Worm (Caenorhabditis elegans) whole organism, L3 larva: Measurements from ENCODE around the gene Y42A5A.3.

ENCODE experiments used
- R02D3.7 ChIP-seq: fragments of 150-350 bp; optimal IDR thresholded peaks from 2 replicates; lab custom pipeline; 2014; ENCODE audit warnings: missing biosample characterization, missing genetic modification characterization
- ZK546.5 ChIP-seq: sonication (generic microtip); optimal IDR thresholded peaks from 2 replicates; lab custom pipeline; 2017; ENCODE audit warnings: missing biosample characterization, missing genetic modification characterization
- ama-1 ChIP-seq: fragments of 150-350 bp; optimal IDR thresholded peaks from 2 replicates; lab custom pipeline; 2018
- ceh-16 ChIP-seq: sonication (generic microtip); optimal IDR thresholded peaks from 2 replicates; lab custom pipeline; 2017; ENCODE audit warnings: missing biosample characterization, missing genetic modification characterization
- ceh-28 ChIP-seq: fragments of 150-350 bp; optimal IDR thresholded peaks from 2 replicates; lab custom pipeline; 2014; ENCODE audit warnings: missing biosample characterization, missing genetic modification reagents, missing genetic modification characterization
- ceh-82 ChIP-seq: fragments of 150-350 bp; optimal IDR thresholded peaks from 2 replicates; lab custom pipeline; 2014; ENCODE audit warnings: missing biosample characterization, missing genetic modification characterization
- ceh-9 ChIP-seq: sonication (generic microtip); optimal IDR thresholded peaks from 2 replicates; lab custom pipeline; 2018; ENCODE audit warnings: missing biosample characterization, missing genetic modification characterization
- daf-12 ChIP-seq: fragments of 150-350 bp; optimal IDR thresholded peaks from 2 replicates; lab custom pipeline; 2014; ENCODE audit warnings: missing biosample characterization, missing genetic modification reagents, missing genetic modification characterization
- egl-5 ChIP-seq: fragments of 150-350 bp; optimal IDR thresholded peaks from 2 replicates; lab custom pipeline; 2017; ENCODE audit warnings: missing biosample characterization, missing genetic modification reagents, missing genetic modification characterization, inconsistent platforms
- elt-1 ChIP-seq: fragments of 150-350 bp; optimal IDR thresholded peaks from 2 replicates; lab custom pipeline; 2014; ENCODE audit warnings: missing biosample characterization, missing genetic modification characterization
- elt-2 ChIP-seq: sonication (generic microtip); optimal IDR thresholded peaks from 2 replicates; lab custom pipeline; 2016; ENCODE audit warnings: missing genetic modification reagents, mild to moderate bottlenecking, missing genetic modification characterization, missing compliant biosample characterization
- elt-3 ChIP-seq, 3 experiments: fragments of 150-350 bp in 1 of 3; sonication (generic microtip) in 2 of 3; optimal IDR thresholded peaks; 2 replicates in 2 of 3; 4 replicates in 1 of 3; lab custom pipeline; 2014 to 2017; ENCODE audit warnings: missing biosample characterization in 3 of 3, missing genetic modification characterization in 3 of 3
- fkh-10 ChIP-seq: sonication (generic microtip); optimal IDR thresholded peaks from 2 replicates; lab custom pipeline; 2017; ENCODE audit warnings: missing biosample characterization, missing genetic modification reagents, missing genetic modification characterization
- fkh-2 ChIP-seq: fragments of 150-350 bp; optimal IDR thresholded peaks from 2 replicates; lab custom pipeline; 2014; ENCODE audit warnings: missing biosample characterization, missing genetic modification reagents, missing genetic modification characterization
- fos-1 ChIP-seq: fragments of 150-350 bp; optimal IDR thresholded peaks from 2 replicates; lab custom pipeline; 2014; ENCODE audit warnings: missing biosample characterization, missing genetic modification characterization
- hmg-11 ChIP-seq: sonication (generic microtip); optimal IDR thresholded peaks from 2 replicates; lab custom pipeline; 2016; ENCODE audit warnings: missing genetic modification characterization, missing compliant biosample characterization
- jun-1 ChIP-seq: fragments of 150-350 bp; optimal IDR thresholded peaks from 2 replicates; lab custom pipeline; 2014; ENCODE audit warnings: missing biosample characterization, missing genetic modification reagents, missing genetic modification characterization
- lin-15B ChIP-seq: fragments of 150-350 bp; optimal IDR thresholded peaks from 2 replicates; lab custom pipeline; 2014; ENCODE audit warnings: missing biosample characterization, missing genetic modification characterization
- lin-39 ChIP-seq: fragments of 150-350 bp; optimal IDR thresholded peaks from 2 replicates; lab custom pipeline; 2018; ENCODE audit warnings: missing biosample characterization, missing genetic modification reagents, missing genetic modification characterization
- lsy-12 ChIP-seq: sonication (generic microtip); optimal IDR thresholded peaks from 2 replicates; lab custom pipeline; 2016; ENCODE audit warnings: mild to moderate bottlenecking, missing genetic modification characterization, missing compliant biosample characterization
- mml-1 ChIP-seq: fragments of 150-350 bp; sonication (generic microtip); optimal IDR thresholded peaks from 3 replicates; lab custom pipeline; 2014; ENCODE audit warnings: missing biosample characterization, missing genetic modification characterization
- nfya-1 ChIP-seq: sonication (generic microtip); optimal IDR thresholded peaks from 2 replicates; lab custom pipeline; 2017; ENCODE audit warnings: missing genetic modification characterization, mild to moderate bottlenecking, missing compliant biosample characterization, antibody characterized with exemption, moderate library complexity; ENCODE audit not compliant: insufficient read depth
- nhr-23 ChIP-seq: fragments of 150-350 bp; optimal IDR thresholded peaks from 2 replicates; lab custom pipeline; 2014; ENCODE audit warnings: missing biosample characterization, missing genetic modification reagents, missing genetic modification characterization
- nhr-237 ChIP-seq: fragments of 150-350 bp; optimal IDR thresholded peaks from 2 replicates; lab custom pipeline; 2014; ENCODE audit warnings: missing biosample characterization, missing genetic modification characterization
- nhr-25 ChIP-seq: sonication (generic microtip); optimal IDR thresholded peaks from 2 replicates; lab custom pipeline; 2017; ENCODE audit warnings: missing biosample characterization, missing genetic modification characterization
- nhr-28 ChIP-seq: fragments of 150-350 bp; optimal IDR thresholded peaks from 2 replicates; lab custom pipeline; 2014; ENCODE audit warnings: missing biosample characterization, missing genetic modification characterization
- nhr-43 ChIP-seq: sonication (generic microtip); optimal IDR thresholded peaks from 2 replicates; lab custom pipeline; 2016; ENCODE audit warnings: mild to moderate bottlenecking, missing genetic modification characterization, missing compliant biosample characterization; ENCODE audit not compliant: poor library complexity, severe bottlenecking
- nhr-76 ChIP-seq: fragments of 150-350 bp; sonication (generic microtip); optimal IDR thresholded peaks from 5 replicates; lab custom pipeline; 2014; ENCODE audit warnings: missing biosample characterization, missing genetic modification characterization
- nhr-77 ChIP-seq: fragments of 150-350 bp; optimal IDR thresholded peaks from 2 replicates; lab custom pipeline; 2014; ENCODE audit warnings: missing biosample characterization, missing genetic modification characterization
- pha-4 ChIP-seq: fragments of 150-350 bp; optimal IDR thresholded peaks from 2 replicates; lab custom pipeline; 2014; ENCODE audit warnings: missing biosample characterization, missing genetic modification reagents, missing genetic modification characterization
- skn-1 ChIP-seq: fragments of 150-350 bp; optimal IDR thresholded peaks from 2 replicates; lab custom pipeline; 2014; ENCODE audit warnings: missing biosample characterization, missing genetic modification characterization
- snpc-4 ChIP-seq: fragments of 150-350 bp; optimal IDR thresholded peaks from 2 replicates; lab custom pipeline; 2014; ENCODE audit warnings: missing biosample characterization, missing genetic modification characterization
- tbx-2 ChIP-seq: sonication (generic microtip); optimal IDR thresholded peaks from 2 replicates; lab custom pipeline; 2016; ENCODE audit warnings: mild to moderate bottlenecking, missing genetic modification characterization, missing compliant biosample characterization
- unc-39 ChIP-seq: sonication (generic microtip); optimal IDR thresholded peaks from 4 replicates; lab custom pipeline; 2017; ENCODE audit warnings: missing biosample characterization, missing genetic modification characterization
- unc-62 ChIP-seq: fragments of 150-350 bp; sonication (generic microtip); optimal IDR thresholded peaks from 4 replicates; lab custom pipeline; 2014; ENCODE audit warnings: missing biosample characterization, missing genetic modification reagents, missing genetic modification characterization
- zag-1 ChIP-seq: fragments of 150-350 bp; optimal IDR thresholded peaks from 2 replicates; lab custom pipeline; 2014; ENCODE audit warnings: missing biosample characterization, missing genetic modification characterization

Gene Y42A5A.3

DNA sequence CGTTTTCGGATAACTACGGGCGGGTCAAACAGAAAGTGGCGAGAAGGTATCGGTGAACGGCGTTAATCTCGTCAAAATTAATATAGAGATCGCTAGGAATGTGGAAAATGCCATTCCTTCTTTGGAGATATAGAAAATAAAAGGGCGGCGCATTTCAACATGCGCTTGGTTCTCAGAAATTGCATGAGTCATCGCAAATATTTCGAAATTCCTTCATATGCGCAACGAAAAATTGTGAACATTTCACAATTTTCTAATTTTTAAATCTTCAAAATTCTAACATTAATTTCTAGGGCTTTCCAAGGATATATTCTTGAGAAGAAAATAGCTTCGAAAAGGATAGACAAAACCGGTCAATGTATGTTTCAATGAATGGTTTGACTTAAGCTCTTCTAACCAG is 16.9 kb downstream of the Y42A5A.3 start:
- no peak for TF ChIP-seq ceh-16
- no peak for TF ChIP-seq unc-62
- no peak for TF ChIP-seq mml-1 (tag; lab: Kevin White, UChicago)
- TF ChIP-seq hmg-11 (tag; lab: Kevin White, UChicago): no peak
- no peak for TF ChIP-seq jun-1 (tag; lab: Kevin White, UChicago)
- no peak for TF ChIP-seq nhr-76 (tag; lab: Kevin White, UChicago)
- no peak for TF ChIP-seq fos-1 (tag; lab: Kevin White, UChicago)
- no peak for TF ChIP-seq pha-4 (tag; lab: Kevin White, UChicago)

DNA sequence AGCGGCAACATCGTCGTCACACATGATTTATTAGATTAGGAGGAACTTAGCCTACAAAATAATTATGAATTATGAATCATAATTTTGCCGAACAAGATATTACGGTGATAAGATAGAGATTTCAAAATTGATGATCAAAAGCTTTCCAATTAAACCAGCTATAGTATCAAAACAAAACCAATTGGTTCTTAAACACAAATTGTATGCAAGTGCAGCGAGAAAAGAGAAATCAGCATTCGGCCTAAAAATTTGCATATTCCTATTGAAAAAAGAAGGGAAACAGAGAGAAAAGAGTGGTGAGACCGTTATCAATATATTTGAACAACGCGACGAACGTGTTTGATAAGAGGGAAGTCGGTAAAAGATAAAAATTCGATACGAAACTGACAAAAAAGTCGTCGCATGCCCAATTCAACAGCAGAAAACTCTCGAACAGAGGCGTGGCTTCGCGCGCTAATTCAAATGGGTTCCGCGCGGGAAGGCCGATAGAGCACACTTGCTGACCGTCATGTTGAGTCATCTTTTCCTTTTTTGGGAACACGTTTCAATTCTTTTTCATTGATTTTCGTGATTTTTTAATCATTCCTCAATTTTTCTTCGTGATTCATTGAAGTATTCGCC is 17.6 kb downstream of the Y42A5A.3 start, which contains the start of gene act-2:
Gene act-2, minus strand, starts transcription at position 51 of the 621 bp plus-strand sequence.
- TF ChIP-seq unc-39 (no peak), pha-4 (tag; lab: Kevin White, UChicago) (peak; percentile 75), fkh-2 (no peak), lin-39 (tag; lab: Kevin White, UChicago) (peak; percentile 74), nfya-1 (tag; lab: Kevin White, UChicago) (peak; percentile 88), hmg-11 (tag; lab: Kevin White, UChicago) (peak; percentile 36), fos-1 (tag; lab: Kevin White, UChicago) (peak; percentile 88), ceh-9 (no peak), daf-12 (tag; lab: Kevin White, UChicago) (no peak), R02D3.7 (tag; lab: Kevin White, UChicago) (peak; percentile 9), ceh-28 (tag; lab: Kevin White, UChicago) (peak; percentile 9), snpc-4 (tag; lab: Kevin White, UChicago) (peak; percentile 73), nhr-77 (tag; lab: Kevin White, UChicago) (no peak), ama-1 (lab: Kevin White, UChicago) (peak; percentile 22), nhr-43 (tag; lab: Kevin White, UChicago) (no peak), elt-3 (tag; optimal IDR thresholded peaks at IDR 0.05; lab: Kevin White, UChicago) (peak in 1 of 3 experiments; percentile 32), nhr-28 (tag; lab: Kevin White, UChicago) (no peak), nhr-76 (tag; lab: Kevin White, UChicago) (no peak), elt-1 (peak; percentile 20), fkh-10 (peak; percentile 58), elt-2 (tag; lab: Kevin White, UChicago) (peak; percentile 76), nhr-25 (peak; percentile 95), lsy-12 (tag; lab: Kevin White, UChicago) (no peak), zag-1 (tag; lab: Kevin White, UChicago) (no peak), tbx-2 (tag; lab: Kevin White, UChicago) (peak; percentile 34), nhr-23 (tag; lab: Kevin White, UChicago) (peak; percentile 78), skn-1 (tag; lab: Kevin White, UChicago) (peak; percentile 23), lin-15B (tag; lab: Kevin White, UChicago) (peak; percentile 78), jun-1 (tag; lab: Kevin White, UChicago) (peak; percentile 82), egl-5 (tag; lab: Kevin White, UChicago) (no peak), ceh-82 (tag; lab: Kevin White, UChicago) (no peak)

- TF ChIP-seq jun-1 (tag; lab: Kevin White, UChicago) (peak; percentile 4), nhr-237 (tag; lab: Kevin White, UChicago) (no peak), fkh-10 (no peak), ZK546.5 (tag; lab: Kevin White, UChicago) (no peak), elt-2 (tag; lab: Kevin White, UChicago) (peak; percentile 52), ama-1 (lab: Kevin White, UChicago) (peak; percentile 94), mml-1 (tag; lab: Kevin White, UChicago) (no peak), egl-5 (tag; lab: Kevin White, UChicago) (peak; percentile 8), pha-4 (tag; lab: Kevin White, UChicago) (peak; percentile 32), nhr-25 (peak; percentile 72), snpc-4 (tag; lab: Kevin White, UChicago) (no peak)
Observed at ce11 chrV:11076403-11076802, 19.4 kb downstream of the Y42A5A.3 start.
